Worm (Caenorhabditis elegans): ENCODE results near the gene smut-1.

Gene smut-1

ce11 chrV:6053188-6053687, 43.7 kb upstream of the smut-1 start, which contains the start of gene seip-1 (continued):
- TF ChIP-seq hif-1 (tag; optimal IDR thresholded peaks at IDR 0.05) (peak in 1 of 2 experiments; percentile 66), ZK337.2 (GFP tag; IDR thresholded peaks at IDR 0.05) (no peak), pha-4 (GFP tag; IDR thresholded peaks at IDR 0.05) (no peak; the same call in 1 of the 2 replicates), pha-4 (tag; optimal IDR thresholded peaks at IDR 0.05) (peak; percentile 90), nhr-237 (tag; optimal IDR thresholded peaks at IDR 0.05) (no peak), lin-38 (GFP tag; IDR thresholded peaks at IDR 0.05) (peak; percentile 96), zfp-3 (GFP tag; conservative IDR thresholded peaks at IDR 0.05) (no peak), F26F4.8 (GFP tag; conservative IDR thresholded peaks at IDR 0.05) (no peak), unc-39 (tag; optimal IDR thresholded peaks at IDR 0.05) (no peak), mdt-29 (GFP tag; IDR thresholded peaks at IDR 0.05) (no peak), R02D3.7 (tag; optimal IDR thresholded peaks at IDR 0.05) (no peak), daf-16 (GFP tag; optimal IDR thresholded peaks at IDR 0.05) (no peak), daf-16 (tag; optimal IDR thresholded peaks at IDR 0.05) (no peak), dve-1 (tag; optimal IDR thresholded peaks at IDR 0.05; ENCODE audit: insufficient read depth) (peak; percentile 87), daf-12 (tag; optimal IDR thresholded peaks at IDR 0.05) (no peak), ceh-32 (tag; optimal IDR thresholded peaks at IDR 0.05; ENCODE audit: poor library complexity) (no peak), ztf-11 (tag; optimal IDR thresholded peaks at IDR 0.05) (no peak), daf-19 (GFP tag; conservative IDR thresholded peaks at IDR 0.05) (no peak), ceh-28 (tag; optimal IDR thresholded peaks at IDR 0.05) (no peak), lin-29 (GFP tag; IDR thresholded peaks at IDR 0.05) (no peak), jun-1 (tag; optimal IDR thresholded peaks at IDR 0.05) (no peak), F44E2.7 (GFP tag; IDR thresholded peaks at IDR 0.05) (no peak), ztf-7 (tag; optimal IDR thresholded peaks at IDR 0.05) (no peak), snpc-4 (tag; optimal IDR thresholded peaks at IDR 0.05) (no peak), mep-1 (tag; optimal IDR thresholded peaks at IDR 0.05) (peak; percentile 94)

- TF ChIP-seq skn-1 (tag; optimal IDR thresholded peaks at IDR 0.05), result no peak
- TF ChIP-seq hlh-30 (tag; optimal IDR thresholded peaks at IDR 0.05; ENCODE audit: insufficient read depth), result no peak
- no peak for TF ChIP-seq D1046.2 (GFP tag; IDR thresholded peaks at IDR 0.05)
- no peak for TF ChIP-seq lin-29 (GFP tag; IDR thresholded peaks at IDR 0.05)
- TF ChIP-seq sdz-12 (GFP tag; optimal IDR thresholded peaks at IDR 0.05), result no peak
- TF ChIP-seq madf-9 (GFP tag; conservative IDR thresholded peaks at IDR 0.05), result no peak
- TF ChIP-seq dmd-8 (GFP tag; IDR thresholded peaks at IDR 0.05), result no peak
- no peak for TF ChIP-seq rbr-2 (tag; optimal IDR thresholded peaks at IDR 0.05)
- TF ChIP-seq madf-5 (GFP tag; IDR thresholded peaks at IDR 0.05), result no peak
- TF ChIP-seq jun-1 (tag; optimal IDR thresholded peaks at IDR 0.05), result no peak
- no peak for TF ChIP-seq aly-2 (tag; optimal IDR thresholded peaks at IDR 0.05)
- TF ChIP-seq lin-38 (GFP tag; IDR thresholded peaks at IDR 0.05), result no peak
- no peak for TF ChIP-seq nhr-42 (GFP tag; IDR thresholded peaks at IDR 0.05)
- no peak for TF ChIP-seq pqm-1 (tag; optimal IDR thresholded peaks at IDR 0.05)
- TF ChIP-seq zfp-3 (GFP tag; conservative IDR thresholded peaks at IDR 0.05), result no peak
- TF ChIP-seq lin-13 (GFP tag; optimal IDR thresholded peaks at IDR 0.05), result no peak
- no peak for TF ChIP-seq dve-1 (tag; optimal IDR thresholded peaks at IDR 0.05; ENCODE audit: insufficient read depth)
- no peak for TF ChIP-seq T20F7.1 (GFP tag; optimal IDR thresholded peaks at IDR 0.05)
- no peak for TF ChIP-seq hif-1 (tag; optimal IDR thresholded peaks at IDR 0.05)
Measured at ce11 chrV:6055289-6055688, 41.6 kb upstream of the smut-1 start, which contains the start of gene srd-20. srd-20 (plus strand) TSS chrV:6055589.

- TF ChIP-seq aha-1 (tag) (peak; percentile 10), lin-38 (GFP tag; IDR thresholded peaks at IDR 0.05) (no peak)
Measured at ce11 chrV:6063330-6063729, 33.6 kb upstream of the smut-1 start, which contains the start of gene Y38A10A.2. Y38A10A.2 (minus strand) TSS chrV:6063430.

Measured in whole organism, L4 larva.